Fruit fly (Drosophila melanogaster) whole organism, embryonic: ENCODE data around the gene Syx8.

ENCODE experiments used
- Awh ChIP-seq: fragments of 200-800 bp; sonication (Bioruptor generic); IDR thresholded peaks from 2 replicates; pipeline ENCODE4, ENCODE4 v1.3.6; 2022; ENCODE audit warnings: missing biosample characterization, missing genetic modification characterization
- Bgb ChIP-seq: fragments of 200-800 bp; sonication (Bioruptor generic); IDR thresholded peaks from 2 replicates; pipeline ENCODE4 v1.3.6; 2022; ENCODE audit warnings: missing biosample characterization, missing genetic modification characterization; ENCODE audit not compliant: partially characterized antibody
- CG10274 ChIP-seq: fragments of 200-800 bp; sonication (Bioruptor generic); optimal IDR thresholded peaks from 3 replicates; lab custom pipeline; 2017; ENCODE audit warnings: missing biosample characterization, mild to moderate bottlenecking, missing genetic modification characterization
- CG10565 ChIP-seq: fragments of 200-800 bp; sonication (Bioruptor generic); optimal IDR thresholded peaks from 3 replicates; lab custom pipeline; 2016; ENCODE audit warnings: missing biosample characterization, mild to moderate bottlenecking, missing genetic modification characterization
- CG11085 ChIP-seq: fragments of 200-800 bp; sonication (Bioruptor generic); IDR thresholded peaks from 2 replicates; pipeline ENCODE4 v1.3.6; 2022; ENCODE audit warnings: missing biosample characterization, missing genetic modification characterization
- CG11695 ChIP-seq: fragments of 200-800 bp; sonication (Bioruptor generic); IDR thresholded peaks from 3 replicates; pipeline ENCODE4 v1.3.6; 2022; ENCODE audit warnings: missing biosample characterization, missing genetic modification characterization
- CG12744 ChIP-seq: fragments of 200-800 bp; sonication (Bioruptor generic); optimal IDR thresholded peaks from 2 replicates; lab custom pipeline; 2016; ENCODE audit warnings: missing biosample characterization, missing genetic modification characterization
- CG13424 ChIP-seq: fragments of 200-800 bp; sonication (Bioruptor generic); optimal IDR thresholded peaks from 2 replicates; lab custom pipeline; 2019; ENCODE audit warnings: missing biosample characterization, mild to moderate bottlenecking, missing genetic modification characterization, moderate library complexity
- CG13624 ChIP-seq: fragments of 200-800 bp; sonication (Bioruptor generic); optimal IDR thresholded peaks from 2 replicates; lab custom pipeline; 2016; ENCODE audit warnings: missing biosample characterization, missing genetic modification characterization
- CG14860 ChIP-seq: fragments of 200-800 bp; sonication (Bioruptor generic); IDR thresholded peaks from 3 replicates; pipeline ENCODE4 v1.3.6; 2022; ENCODE audit warnings: missing biosample characterization, missing genetic modification characterization; ENCODE audit not compliant: partially characterized antibody
- CG1647 ChIP-seq: fragments of 200-800 bp; sonication (Bioruptor generic); optimal IDR thresholded peaks from 3 replicates; lab custom pipeline; 2016; ENCODE audit warnings: missing biosample characterization, missing genetic modification characterization
- CG2875 ChIP-seq: fragments of 200-800 bp; sonication (Bioruptor generic); optimal IDR thresholded peaks from 2 replicates; lab custom pipeline; 2017; ENCODE audit warnings: missing biosample characterization, mild to moderate bottlenecking, missing genetic modification characterization, missing genetic modification reagents
- CG4404 ChIP-seq: fragments of 200-800 bp; sonication (Bioruptor generic); IDR thresholded peaks from 2 replicates; pipeline ENCODE4 v1.3.6; 2022; ENCODE audit warnings: missing biosample characterization, missing genetic modification characterization
- CG4424 ChIP-seq: fragments of 200-800 bp; sonication (Bioruptor generic); optimal IDR thresholded peaks from 3 replicates; lab custom pipeline; 2016; ENCODE audit warnings: missing biosample characterization, missing genetic modification characterization
- CG4730 ChIP-seq: fragments of 200-800 bp; sonication (Bioruptor generic); IDR thresholded peaks from 2 replicates; pipeline ENCODE4 v1.3.6; 2022; ENCODE audit warnings: missing biosample characterization, missing genetic modification characterization
- CG4820 ChIP-seq: fragments of 200-800 bp; sonication (Bioruptor generic); optimal IDR thresholded peaks from 3 replicates; lab custom pipeline; 2016; ENCODE audit warnings: missing biosample characterization, missing genetic modification characterization
- CG7963 ChIP-seq: fragments of 200-800 bp; sonication (Bioruptor generic); IDR thresholded peaks from 3 replicates; pipeline ENCODE4 v1.3.6; 2022; ENCODE audit warnings: missing biosample characterization, missing genetic modification characterization; ENCODE audit not compliant: partially characterized antibody
- CG9876 ChIP-seq: fragments of 200-800 bp; sonication (Bioruptor generic); optimal IDR thresholded peaks from 2 replicates; lab custom pipeline; 2016; ENCODE audit warnings: missing biosample characterization, missing genetic modification characterization
- Camta ChIP-seq: fragments of 200-800 bp; sonication (Bioruptor generic); optimal IDR thresholded peaks from 2 replicates; lab custom pipeline; 2016; ENCODE audit warnings: missing biosample characterization, missing genetic modification characterization
- CkIIα-i1 ChIP-seq: fragments of 200-800 bp; sonication (Bioruptor generic); IDR thresholded peaks from 2 replicates; pipeline ENCODE4 v1.3.6; 2022; ENCODE audit warnings: missing biosample characterization, missing genetic modification characterization
- Dbx ChIP-seq: fragments of 200-800 bp; sonication (Bioruptor generic); IDR thresholded peaks from 3 replicates; pipeline ENCODE4 v1.3.6; 2022; ENCODE audit warnings: missing biosample characterization, missing genetic modification characterization
- Dll ChIP-seq: fragments of 200-800 bp; sonication (Bioruptor generic); IDR thresholded peaks from 4 replicates; pipeline ENCODE4 v1.3.6; 2022; ENCODE audit warnings: missing biosample characterization, missing genetic modification characterization; ENCODE audit not compliant: partially characterized antibody
- Hr39 ChIP-seq: fragments of >200 bp; optimal IDR thresholded peaks from 2 replicates; lab custom pipeline; 2017
- Hsf ChIP-seq: fragments of 200-800 bp; sonication (Bioruptor generic); optimal IDR thresholded peaks from 3 replicates; lab custom pipeline; 2016; ENCODE audit warnings: missing biosample characterization, missing genetic modification characterization
- Lhr ChIP-seq: fragments of 200-800 bp; sonication (Bioruptor generic); optimal IDR thresholded peaks from 3 replicates; lab custom pipeline; 2017; ENCODE audit warnings: mild to moderate bottlenecking, missing biosample characterization, missing genetic modification reagents, missing genetic modification characterization
- NFAT ChIP-seq: fragments of 200-800 bp; sonication (Bioruptor generic); IDR thresholded peaks from 2 replicates; pipeline ENCODE4 v1.3.6; 2022; ENCODE audit warnings: missing biosample characterization, missing genetic modification characterization
- Rfx ChIP-seq: fragments of 200-800 bp; sonication (Bioruptor generic); IDR thresholded peaks from 2 replicates; pipeline ENCODE4 v1.3.6; 2022; ENCODE audit warnings: missing biosample characterization, missing genetic modification characterization
- Sry-β ChIP-seq: fragments of 200-800 bp; sonication (Bioruptor generic); optimal IDR thresholded peaks from 2 replicates; lab custom pipeline; 2018; ENCODE audit warnings: missing biosample characterization, mild to moderate bottlenecking, missing genetic modification characterization, moderate library complexity
- Xbp1 ChIP-seq: fragments of 200-800 bp; sonication (Bioruptor generic); optimal IDR thresholded peaks from 3 replicates; lab custom pipeline; 2016; ENCODE audit warnings: missing biosample characterization, mild to moderate bottlenecking, missing genetic modification characterization
- cad ChIP-seq: fragments of >200 bp; optimal IDR thresholded peaks from 2 replicates; lab custom pipeline; 2017; ENCODE audit warnings: missing biosample characterization, missing genetic modification characterization
- croc ChIP-seq: fragments of 200-800 bp; sonication (Bioruptor generic); conservative IDR thresholded peaks from 3 replicates; pipeline ENCODE4 v1.3.6; 2022; ENCODE audit warnings: missing biosample characterization, missing genetic modification characterization
- crp ChIP-seq, 2 experiments: fragments of 200-800 bp; sonication (Bioruptor generic); optimal IDR thresholded peaks; 2 replicates in 1 of 2; 3 replicates in 1 of 2; lab custom pipeline; 2017; ENCODE audit warnings: missing biosample characterization in 2 of 2, missing genetic modification characterization in 2 of 2, mild to moderate bottlenecking in 1 of 2, moderate library complexity in 1 of 2
- danr ChIP-seq: fragments of 200-800 bp; sonication (Bioruptor generic); IDR thresholded peaks from 2 replicates; pipeline ENCODE4 v1.3.6; 2022; ENCODE audit warnings: missing biosample characterization, missing genetic modification characterization
- fd3F ChIP-seq: fragments of 200-800 bp; sonication (Bioruptor generic); optimal IDR thresholded peaks from 2 replicates; lab custom pipeline; 2018; ENCODE audit warnings: missing biosample characterization, mild to moderate bottlenecking, missing genetic modification characterization, moderate library complexity
- ftz-f1 ChIP-seq: fragments of 200-800 bp; sonication (Bioruptor generic); optimal IDR thresholded peaks from 2 replicates; lab custom pipeline; 2016; ENCODE audit warnings: missing biosample characterization, missing genetic modification characterization
- fu2 ChIP-seq: fragments of 200-800 bp; sonication (Bioruptor generic); optimal IDR thresholded peaks from 2 replicates; lab custom pipeline; 2016; ENCODE audit warnings: missing biosample characterization, missing genetic modification characterization
- gcm2 ChIP-seq: fragments of 200-800 bp; sonication (Bioruptor generic); optimal IDR thresholded peaks from 2 replicates; lab custom pipeline; 2016; ENCODE audit warnings: missing biosample characterization, missing genetic modification characterization
- grau ChIP-seq: fragments of 200-800 bp; optimal IDR thresholded peaks from 3 replicates; lab custom pipeline; 2019; ENCODE audit warnings: missing biosample characterization, mild to moderate bottlenecking, missing genetic modification characterization, moderate library complexity
- gt ChIP-seq: fragments of 200-800 bp; sonication (Bioruptor generic); IDR thresholded peaks from 2 replicates; pipeline ENCODE4 v1.3.6; 2022; ENCODE audit warnings: missing biosample characterization, missing genetic modification characterization
- hbn ChIP-seq: fragments of 200-800 bp; sonication (Bioruptor generic); IDR thresholded peaks from 2 replicates; pipeline ENCODE4 v1.3.6; 2022; ENCODE audit warnings: missing biosample characterization, missing genetic modification characterization; ENCODE audit not compliant: partially characterized antibody
- lov ChIP-seq, 2 experiments: fragments of 200-800 bp in 1 of 2; fragments of >200 bp in 1 of 2; sonication (Bioruptor generic) in 1 of 2; IDR thresholded peaks in 1 of 2; optimal IDR thresholded peaks in 1 of 2; 2 replicates in 1 of 2; 3 replicates in 1 of 2; pipeline versions ENCODE4 v1.3.6 to Lab custom; 2017 to 2022; ENCODE audit warnings: missing biosample characterization in 1 of 2, missing genetic modification characterization in 1 of 2
- salm ChIP-seq: fragments of 200-800 bp; sonication (Bioruptor generic); optimal IDR thresholded peaks from 2 replicates; lab custom pipeline; 2018; ENCODE audit warnings: missing biosample characterization, mild to moderate bottlenecking, missing genetic modification characterization
- sens ChIP-seq: fragments of 200-800 bp; sonication (Bioruptor generic); peaks from one replicate; lab custom pipeline; 2016; ENCODE audit warnings: missing biosample characterization, missing genetic modification characterization
- sens-2 ChIP-seq: fragments of 200-800 bp; sonication (Bioruptor generic); IDR thresholded peaks from 2 replicates; pipeline ENCODE4 v1.3.6; 2022; ENCODE audit warnings: missing biosample characterization, missing genetic modification characterization
- sim ChIP-seq: fragments of 200-800 bp; sonication (Bioruptor generic); IDR thresholded peaks from 2 replicates; pipeline ENCODE4 v1.3.6; 2022; ENCODE audit warnings: missing biosample characterization, missing genetic modification characterization
- slbo ChIP-seq: fragments of 200-800 bp; sonication (Bioruptor generic); IDR thresholded peaks from 2 replicates; pipeline ENCODE4 v1.3.6; 2022; ENCODE audit warnings: missing biosample characterization, missing genetic modification characterization
- slou ChIP-seq: fragments of 200-800 bp; sonication (Bioruptor generic); optimal IDR thresholded peaks from 3 replicates; lab custom pipeline; 2016; ENCODE audit warnings: missing biosample characterization, missing genetic modification characterization
- tgo ChIP-seq: fragments of 200-800 bp; sonication (Bioruptor generic); IDR thresholded peaks from 3 replicates; pipeline ENCODE4 v1.3.6; 2022; ENCODE audit warnings: missing biosample characterization, missing genetic modification characterization
- tna ChIP-seq: fragments of 200-800 bp; sonication (Bioruptor generic); IDR thresholded peaks from 2 replicates; pipeline ENCODE4 v1.3.6; 2022; ENCODE audit warnings: missing biosample characterization, missing genetic modification characterization; ENCODE audit not compliant: partially characterized antibody
- toy ChIP-seq: fragments of 200-800 bp; sonication (Bioruptor generic); IDR thresholded peaks from 2 replicates; pipeline ENCODE4 v1.3.6; 2022; ENCODE audit warnings: missing biosample characterization, missing genetic modification characterization
- trem ChIP-seq: fragments of 200-800 bp; optimal IDR thresholded peaks from 3 replicates; lab custom pipeline; 2019; ENCODE audit warnings: missing biosample characterization, mild to moderate bottlenecking, missing genetic modification characterization, moderate library complexity
- vvl ChIP-seq: fragments of 200-800 bp; sonication (Bioruptor generic); IDR thresholded peaks from 2 replicates; pipeline ENCODE4 v1.3.6; 2022; ENCODE audit warnings: missing biosample characterization, missing genetic modification characterization

Gene Syx8

DNA sequence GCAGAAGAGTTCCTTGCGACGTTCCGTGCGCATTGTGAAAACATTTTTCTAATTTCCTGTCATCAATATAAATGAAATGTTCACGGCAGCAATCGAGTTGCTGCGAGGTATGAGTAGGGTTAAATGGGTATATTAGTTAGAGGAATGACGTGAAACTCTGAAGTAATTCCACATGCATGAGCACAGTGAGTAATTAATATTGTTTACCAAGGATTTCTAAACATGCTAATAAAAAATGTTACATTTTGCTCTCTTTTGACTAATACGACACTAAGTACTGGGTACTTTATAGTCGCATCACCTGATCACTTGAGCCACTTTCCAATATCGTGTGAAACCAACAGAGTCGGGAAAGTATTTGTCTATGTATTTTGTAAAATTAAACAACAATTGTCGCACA, 42.6 kb downstream of the Syx8 start (continued):
- TF ChIP-seq grau (tag; lab: Kevin White, UChicago): no peak
- TF ChIP-seq CkIIα-i1 (GFP tag; lab: Robert Waterston, UW): no peak
- TF ChIP-seq tgo (GFP tag; lab: Robert Waterston, UW): peak; percentile 37; the same call in 1 of the 3 replicates
- no peak for TF ChIP-seq salm (tag; lab: Kevin White, UChicago)
- TF ChIP-seq CG10274 (GFP tag; lab: Kevin White, UChicago): no peak
- peak; percentile 60 for TF ChIP-seq Xbp1 (GFP tag; lab: Kevin White, UChicago)
- peak; percentile 57 for TF ChIP-seq CG4820 (GFP tag; lab: Kevin White, UChicago)
- no peak for TF ChIP-seq CG11085
- TF ChIP-seq CG4404: no peak
- no peak for TF ChIP-seq cad (GFP tag; lab: Kevin White, UChicago)
- peak; percentile 4 for TF ChIP-seq fu2 (GFP tag; lab: Kevin White, UChicago)
- TF ChIP-seq sim (GFP tag; lab: Robert Waterston, UW): no peak
- no peak for TF ChIP-seq CG9876
- no peak for TF ChIP-seq lov (optimal IDR thresholded peaks at IDR 0.05; lab: Kevin White, UChicago)
- TF ChIP-seq lov (GFP tag; IDR thresholded peaks at IDR 0.05; lab: Robert Waterston, UW): no peak
- TF ChIP-seq Awh (GFP tag; lab: Robert Waterston, UW): no peak
- no peak for TF ChIP-seq CG4730
- TF ChIP-seq CG12744 (GFP tag; lab: Kevin White, UChicago): no peak
- peak; percentile 35 for TF ChIP-seq CG4424 (GFP tag; lab: Kevin White, UChicago)
- 0 out of 3 replicates have a peak, but pooled peaks have one; percentile 8 for TF ChIP-seq CG11695 (GFP tag; lab: Robert Waterston, UW)
- TF ChIP-seq tna (GFP tag; lab: Robert Waterston, UW): no peak
- peak; percentile 11 for TF ChIP-seq Camta (GFP tag; lab: Kevin White, UChicago)
- TF ChIP-seq CG13424 (tag; lab: Kevin White, UChicago): peak; percentile 9
- no peak for TF ChIP-seq slou (GFP tag; lab: Kevin White, UChicago)
- TF ChIP-seq CG14860: no peak
- TF ChIP-seq CG10565 (GFP tag; lab: Kevin White, UChicago): no peak
- no peak for TF ChIP-seq toy
- TF ChIP-seq CG1647: peak; percentile 21
- TF ChIP-seq Rfx (GFP tag; lab: Robert Waterston, UW): peak; percentile 35; the same call in 1 of the 2 replicates
- TF ChIP-seq crp (GFP tag; optimal IDR thresholded peaks at IDR 0.05; lab: Kevin White, UChicago): no peak
- no peak for TF ChIP-seq Lhr
- TF ChIP-seq Hr39: no peak
- TF ChIP-seq danr (GFP tag; lab: Robert Waterston, UW): no peak
- no peak for TF ChIP-seq trem (tag; lab: Kevin White, UChicago)
- TF ChIP-seq hbn (GFP tag; lab: Robert Waterston, UW): no peak
- TF ChIP-seq Dll (GFP tag; lab: Robert Waterston, UW): no peak
- no peak for TF ChIP-seq vvl (GFP tag; lab: Robert Waterston, UW)
- TF ChIP-seq NFAT (GFP tag; lab: Robert Waterston, UW): no peak
- TF ChIP-seq CG13624 (GFP tag; lab: Kevin White, UChicago): no peak
- no peak for TF ChIP-seq CG7963 (GFP tag; lab: Robert Waterston, UW)
- TF ChIP-seq croc (GFP tag; lab: Robert Waterston, UW): peak; percentile 20; the same call in 1 of the 3 replicates
- TF ChIP-seq gcm2 (GFP tag; lab: Kevin White, UChicago): no peak
- TF ChIP-seq gt (GFP tag; lab: Robert Waterston, UW): no peak
- no peak for TF ChIP-seq ftz-f1
- no peak for TF ChIP-seq fd3F (GFP tag; lab: Kevin White, UChicago)
- no peak for TF ChIP-seq sens-2 (GFP tag; lab: Robert Waterston, UW)
- TF ChIP-seq Sry-β: no peak
- TF ChIP-seq slbo (GFP tag; lab: Robert Waterston, UW): peak; percentile 59
- TF ChIP-seq sens (GFP tag; lab: Kevin White, UChicago): peak; percentile 87
- no peak for TF ChIP-seq CG2875
- TF ChIP-seq Dbx: 0 out of 3 replicates have a peak, but pooled peaks have one; percentile 38
- TF ChIP-seq Bgb (GFP tag; lab: Robert Waterston, UW): no peak
- peak; percentile 48 for TF ChIP-seq Hsf (GFP tag; lab: Kevin White, UChicago)
